Worm (Caenorhabditis elegans) whole organism, L4 larva: Measurements from ENCODE around the gene srx-44.

ENCODE experiments used
- D1046.2 ChIP-seq: fragments of 200-800 bp; sonication (Bioruptor generic); IDR thresholded peaks from 2 replicates; pipeline ENCODE4 v1.3.6; 2022; ENCODE audit warnings: missing genetic modification characterization, missing compliant biosample characterization
- F44E2.7 ChIP-seq: fragments of 200-800 bp; sonication (Bioruptor generic); IDR thresholded peaks from 2 replicates; pipeline ENCODE4 v2.1.2; 2022; ENCODE audit warnings: missing genetic modification characterization, missing compliant biosample characterization
- Y105C5A.15 ChIP-seq: fragments of 200-800 bp; sonication (Bioruptor generic); IDR thresholded peaks from 2 replicates; pipeline ENCODE4 v1.3.6; 2022; ENCODE audit warnings: missing genetic modification characterization, missing compliant biosample characterization
- Y75B8A.6 ChIP-seq: fragments of 200-800 bp; sonication (Bioruptor generic); IDR thresholded peaks from 2 replicates; pipeline ENCODE4 v1.3.6; 2022; ENCODE audit warnings: missing genetic modification reagents, missing genetic modification characterization, missing compliant biosample characterization
- ZK337.2 ChIP-seq: fragments of 200-800 bp; sonication (Bioruptor generic); IDR thresholded peaks from 2 replicates; pipeline ENCODE4 v1.3.6; 2022; ENCODE audit warnings: missing genetic modification reagents, missing genetic modification characterization, missing compliant biosample characterization
- aha-1 ChIP-seq: fragments of 150-350 bp; peaks from one replicate; lab custom pipeline; 2014; ENCODE audit warnings: missing biosample characterization, missing genetic modification characterization
- ceh-28 ChIP-seq: fragments of 150-350 bp; optimal IDR thresholded peaks from 2 replicates; lab custom pipeline; 2014; ENCODE audit warnings: missing biosample characterization, missing genetic modification reagents, missing genetic modification characterization
- ceh-44 ChIP-seq: fragments of 200-800 bp; sonication (Bioruptor generic); IDR thresholded peaks from 2 replicates; pipeline ENCODE4 v1.3.6; 2022; ENCODE audit warnings: missing genetic modification reagents, missing genetic modification characterization, missing compliant biosample characterization
- ceh-82 ChIP-seq: sonication (generic microtip); optimal IDR thresholded peaks from 2 replicates; lab custom pipeline; 2017; ENCODE audit warnings: missing biosample characterization, missing genetic modification characterization
- cey-2 ChIP-seq: sonication (generic microtip); optimal IDR thresholded peaks from 3 replicates; lab custom pipeline; 2017; ENCODE audit warnings: missing genetic modification characterization, mild to moderate bottlenecking, missing compliant biosample characterization, antibody characterized with exemption, borderline replicate concordance; ENCODE audit not compliant: insufficient read depth
- ctbp-1 ChIP-seq: fragments of 200-800 bp; sonication (Bioruptor generic); IDR thresholded peaks from 2 replicates; pipeline ENCODE4 v1.3.6; 2022; ENCODE audit warnings: missing genetic modification reagents, missing genetic modification characterization, missing compliant biosample characterization
- daf-12 ChIP-seq: fragments of 150-350 bp; optimal IDR thresholded peaks from 2 replicates; lab custom pipeline; 2014; ENCODE audit warnings: missing biosample characterization, missing genetic modification reagents, missing genetic modification characterization
- daf-16 ChIP-seq, 3 experiments: sonication (generic microtip); optimal IDR thresholded peaks; 2 replicates each; lab custom pipeline; 2016 to 2017; ENCODE audit warnings: missing genetic modification characterization in 3 of 3, missing genetic modification reagents in 3 of 3, mild to moderate bottlenecking in 2 of 3, missing compliant biosample characterization in 2 of 3, missing biosample characterization in 1 of 3, moderate library complexity in 1 of 3
- dmd-8 ChIP-seq: fragments of 200-800 bp; sonication (Bioruptor generic); IDR thresholded peaks from 2 replicates; pipeline ENCODE4 v1.3.6; 2022; ENCODE audit warnings: missing genetic modification characterization, missing compliant biosample characterization
- dpl-1 ChIP-seq: fragments of 150-350 bp; optimal IDR thresholded peaks from 2 replicates; lab custom pipeline; 2014; ENCODE audit warnings: missing biosample characterization, missing genetic modification reagents, missing genetic modification characterization
- duxl-1 ChIP-seq: sonication (generic microtip); optimal IDR thresholded peaks from 2 replicates; lab custom pipeline; 2016; ENCODE audit warnings: mild to moderate bottlenecking, missing genetic modification characterization, moderate library complexity, missing compliant biosample characterization; ENCODE audit not compliant: poor library complexity
- dve-1 ChIP-seq: sonication (generic microtip); optimal IDR thresholded peaks from 2 replicates; lab custom pipeline; 2017; ENCODE audit warnings: antibody characterized with exemption, mild to moderate bottlenecking, missing genetic modification characterization, missing compliant biosample characterization; ENCODE audit not compliant: insufficient read depth
- egl-27 ChIP-seq: sonication (generic microtip); optimal IDR thresholded peaks from 3 replicates; lab custom pipeline; 2017; ENCODE audit warnings: missing biosample characterization, missing genetic modification reagents, missing genetic modification characterization
- gei-8 ChIP-seq: fragments of 200-800 bp; sonication (Bioruptor generic); optimal IDR thresholded peaks from 2 replicates; lab custom pipeline; 2018; ENCODE audit warnings: mild to moderate bottlenecking, missing genetic modification characterization, missing compliant biosample characterization
- lim-7 ChIP-seq: fragments of 200-800 bp; sonication (Bioruptor generic); IDR thresholded peaks from 2 replicates; pipeline ENCODE4 v1.3.6; 2022; ENCODE audit warnings: missing genetic modification characterization, missing compliant biosample characterization
- lin-29 ChIP-seq: fragments of 200-800 bp; sonication (Bioruptor generic); IDR thresholded peaks from 2 replicates; pipeline ENCODE4 v1.3.6; 2022; ENCODE audit warnings: missing genetic modification reagents, missing genetic modification characterization, missing compliant biosample characterization
- lin-38 ChIP-seq: fragments of 200-800 bp; sonication (Bioruptor generic); IDR thresholded peaks from 2 replicates; pipeline ENCODE4 v1.3.6; 2022; ENCODE audit warnings: missing genetic modification reagents, missing genetic modification characterization, missing compliant biosample characterization
- lir-3 ChIP-seq: sonication (generic microtip); optimal IDR thresholded peaks from 2 replicates; lab custom pipeline; 2016; ENCODE audit warnings: mild to moderate bottlenecking, missing genetic modification characterization, missing compliant biosample characterization
- madf-5 ChIP-seq, 2 experiments: fragments of 200-800 bp; sonication (Bioruptor generic); IDR thresholded peaks; 2 replicates each; pipeline ENCODE4 v1.3.6; 2022; ENCODE audit warnings: missing compliant biosample characterization in 2 of 2, missing genetic modification characterization in 2 of 2
- madf-9 ChIP-seq: fragments of 200-800 bp; sonication (Bioruptor generic); conservative IDR thresholded peaks from 2 replicates; pipeline ENCODE4 v1.3.6; 2022; ENCODE audit warnings: missing genetic modification reagents, missing genetic modification characterization, missing compliant biosample characterization
- mdl-1 ChIP-seq, 2 experiments: fragments of 150-350 bp in 1 of 2; sonication (generic microtip) in 1 of 2; optimal IDR thresholded peaks; 2 replicates each; lab custom pipeline; 2014 to 2017; ENCODE audit warnings: missing biosample characterization in 2 of 2, missing genetic modification characterization in 2 of 2
- mdt-29 ChIP-seq: fragments of 200-800 bp; sonication (Bioruptor generic); IDR thresholded peaks from 2 replicates; pipeline ENCODE4 v1.3.6; 2022; ENCODE audit warnings: missing genetic modification reagents, missing genetic modification characterization, missing compliant biosample characterization
- nhr-11 ChIP-seq: fragments of 150-350 bp; optimal IDR thresholded peaks from 2 replicates; lab custom pipeline; 2014; ENCODE audit warnings: missing biosample characterization, missing genetic modification characterization
- nhr-28 ChIP-seq: fragments of 150-350 bp; optimal IDR thresholded peaks from 2 replicates; lab custom pipeline; 2014; ENCODE audit warnings: missing biosample characterization, missing genetic modification characterization
- nhr-41 ChIP-seq: fragments of 200-800 bp; sonication (Bioruptor generic); IDR thresholded peaks from 2 replicates; pipeline ENCODE4 v1.3.6; 2022; ENCODE audit warnings: missing genetic modification reagents, missing genetic modification characterization, missing compliant biosample characterization
- nhr-76 ChIP-seq: fragments of 150-350 bp; optimal IDR thresholded peaks from 2 replicates; lab custom pipeline; 2014; ENCODE audit warnings: missing biosample characterization, missing genetic modification characterization
- pqm-1 ChIP-seq: sonication (generic microtip); optimal IDR thresholded peaks from 2 replicates; lab custom pipeline; 2017; ENCODE audit warnings: missing biosample characterization, missing genetic modification characterization
- skn-1 ChIP-seq: fragments of 150-350 bp; optimal IDR thresholded peaks from 2 replicates; lab custom pipeline; 2014; ENCODE audit warnings: missing biosample characterization, missing genetic modification characterization
- spr-1 ChIP-seq: sonication (generic microtip); optimal IDR thresholded peaks from 2 replicates; lab custom pipeline; 2016; ENCODE audit warnings: mild to moderate bottlenecking, missing genetic modification characterization, missing compliant biosample characterization
- unc-130 ChIP-seq: sonication (generic microtip); optimal IDR thresholded peaks from 2 replicates; lab custom pipeline; 2016; ENCODE audit warnings: missing genetic modification reagents, missing genetic modification characterization, missing compliant biosample characterization
- unc-39 ChIP-seq: sonication (generic microtip); optimal IDR thresholded peaks from 2 replicates; lab custom pipeline; 2017; ENCODE audit warnings: missing biosample characterization, missing genetic modification characterization
- unc-62 ChIP-seq, 3 experiments: fragments of 150-350 bp in 1 of 3; sonication (generic microtip); optimal IDR thresholded peaks in 2 of 3; peaks in 1 of 3; 1 replicate in 1 of 3; 2 replicates in 2 of 3; lab custom pipeline; 2014 to 2017; ENCODE audit warnings: missing biosample characterization in 3 of 3, missing genetic modification characterization in 3 of 3, missing genetic modification reagents in 3 of 3, missing genotype in 1 of 3
- zfp-3 ChIP-seq: fragments of 200-800 bp; sonication (Bioruptor generic); conservative IDR thresholded peaks from 2 replicates; pipeline ENCODE4 v1.3.6; 2022; ENCODE audit warnings: missing genetic modification reagents, missing genetic modification characterization, missing compliant biosample characterization
- zip-11 ChIP-seq: fragments of 200-800 bp; sonication (Bioruptor generic); IDR thresholded peaks from 2 replicates; pipeline ENCODE4 v1.3.6; 2022; ENCODE audit warnings: missing genetic modification characterization, missing compliant biosample characterization
- zip-2 ChIP-seq: fragments of 150-350 bp; optimal IDR thresholded peaks from 2 replicates; lab custom pipeline; 2014; ENCODE audit warnings: missing biosample characterization, missing genetic modification characterization
- ztf-7 ChIP-seq: fragments of 150-350 bp; optimal IDR thresholded peaks from 2 replicates; lab custom pipeline; 2014; ENCODE audit warnings: missing biosample characterization, missing genetic modification characterization

The srx-44 gene

ce11 chrV:15982733-15983344, 37.3 kb upstream of the srx-44 start, which contains the start of the genes fbxa-99 and F36G9.13 (continued):
- TF ChIP-seq spr-1 (tag; lab: Kevin White, UChicago) (no peak), daf-16 (GFP tag; optimal IDR thresholded peaks at IDR 0.05; lab: Kevin White, UChicago) (no peak), daf-16 (tag; optimal IDR thresholded peaks at IDR 0.05; lab: Kevin White, UChicago) (peak; percentile 72), Y105C5A.15 (GFP tag; lab: Robert Waterston, UW) (no peak), dpl-1 (GFP tag; lab: Kevin White, UChicago) (no peak), ZK337.2 (GFP tag; lab: Robert Waterston, UW) (no peak), lim-7 (no peak), nhr-41 (GFP tag; lab: Robert Waterston, UW) (no peak), nhr-11 (tag; lab: Kevin White, UChicago) (no peak), unc-62 (GFP tag; optimal IDR thresholded peaks at IDR 0.05 in 1 of 2; lab: Kevin White, UChicago) (no peak), unc-62 (tag; optimal IDR thresholded peaks at IDR 0.05; lab: Kevin White, UChicago) (no peak), madf-9 (GFP tag; lab: Robert Waterston, UW) (no peak), ztf-7 (no peak), zip-11 (GFP tag; lab: Robert Waterston, UW) (no peak), ctbp-1 (GFP tag; lab: Robert Waterston, UW) (no peak), nhr-76 (tag; lab: Kevin White, UChicago) (no peak), dmd-8 (GFP tag; lab: Robert Waterston, UW) (no peak), unc-39 (no peak), lin-38 (GFP tag; lab: Robert Waterston, UW) (no peak), lin-29 (GFP tag; lab: Robert Waterston, UW) (no peak), egl-27 (tag; lab: Kevin White, UChicago) (no peak), nhr-28 (tag; lab: Kevin White, UChicago) (peak; percentile 48), ceh-28 (no peak)
- TF ChIP-seq, all 104 proteins: peak for 7

- no peak for TF ChIP-seq dve-1 (tag; lab: Kevin White, UChicago)
- peak; percentile 15 for TF ChIP-seq aha-1 (tag; lab: Kevin White, UChicago)
- TF ChIP-seq ceh-82 (tag; lab: Kevin White, UChicago): no peak
- no peak for TF ChIP-seq pqm-1 (tag; lab: Kevin White, UChicago)
Measured at ce11 chrV:15988074-15988473, 32.1 kb upstream of the srx-44 start, which contains the start of gene F36G9.15. TSS of gene F36G9.15 (minus strand) at chrV:15988174.

DNA sequence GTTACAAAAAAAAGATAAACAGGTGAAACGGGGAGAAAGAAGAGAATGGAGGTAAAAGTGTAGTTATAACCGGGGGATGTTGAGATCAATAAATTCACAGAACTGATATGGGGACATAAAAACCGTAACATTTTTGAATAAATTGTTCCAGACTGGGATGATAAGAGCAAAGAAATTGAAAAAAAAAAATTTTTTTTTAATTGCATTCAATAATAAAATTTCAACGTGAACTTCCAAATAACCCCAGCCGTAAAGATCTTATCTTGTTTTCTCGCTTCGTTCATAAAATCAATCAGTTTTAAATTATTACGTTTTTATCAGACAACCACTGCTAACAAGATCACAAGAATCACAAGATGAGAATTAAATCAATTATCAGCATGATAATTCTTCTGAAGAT, 28.3 kb upstream of the srx-44 start, which contains the start of gene C06C6.7:
Gene C06C6.7, plus strand, starts transcription at position 301 of the 400 bp plus-strand sequence.
- TF ChIP-seq aha-1 (tag; lab: Kevin White, UChicago): peak; percentile 2

DNA sequence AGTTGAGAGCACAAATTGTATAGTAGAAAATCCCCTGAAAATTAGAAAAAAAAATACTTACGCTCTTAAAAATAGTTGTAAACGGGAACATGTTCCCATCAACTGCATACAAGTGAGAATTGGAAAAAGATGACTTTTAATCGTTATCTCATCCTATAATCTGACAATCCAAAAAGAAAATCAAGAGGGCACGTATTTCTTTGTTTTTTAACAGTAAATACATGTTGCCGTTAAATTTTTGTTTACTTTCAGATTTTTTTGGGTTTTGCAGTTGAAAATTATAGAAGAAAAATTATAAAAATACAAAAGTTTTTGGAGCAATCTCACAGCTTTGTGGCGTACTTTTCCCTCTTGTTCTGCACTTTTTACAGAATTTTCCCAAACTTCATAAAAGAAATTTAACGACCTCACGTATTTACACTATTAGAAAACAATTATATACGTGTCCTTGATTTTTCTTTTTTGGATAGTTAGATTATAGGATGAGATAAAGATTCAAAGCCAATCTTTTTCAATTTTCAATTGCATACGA, 23.4 kb upstream of the srx-44 start, which contains the start of the genes C06C6.9 and C06C6.8:
Gene C06C6.9, minus strand, starts transcription at position 101 of the 532 bp plus-strand sequence.
Gene C06C6.8, plus strand, starts transcription at position 482 of the 532 bp plus-strand sequence.
- TF ChIP-seq unc-39: no peak
- peak; percentile 24 for TF ChIP-seq aha-1 (tag; lab: Kevin White, UChicago)
- no peak for TF ChIP-seq cey-2

ce11 chrV:16000433-16000832, 19.7 kb upstream of the srx-44 start, which contains the start of gene nhr-50:
TSS of gene nhr-50 (minus strand) at chrV:16000631.
- TF ChIP-seq nhr-41 (GFP tag; lab: Robert Waterston, UW) (no peak), zip-2 (no peak), D1046.2 (no peak), mdl-1 (tag; optimal IDR thresholded peaks at IDR 0.05; lab: Kevin White, UChicago) (peak; percentile 1 to 73), Y75B8A.6 (GFP tag; lab: Robert Waterston, UW) (no peak), ceh-82 (tag; lab: Kevin White, UChicago) (no peak), dpl-1 (GFP tag; lab: Kevin White, UChicago) (peak; percentile 31), madf-5 (GFP tag; IDR thresholded peaks at IDR 0.05; lab: Robert Waterston, UW) (no peak), daf-12 (no peak), unc-130 (no peak), skn-1 (tag; lab: Kevin White, UChicago) (no peak), mdt-29 (GFP tag; lab: Robert Waterston, UW) (no peak), dmd-8 (GFP tag; lab: Robert Waterston, UW) (no peak), F44E2.7 (GFP tag; lab: Robert Waterston, UW) (no peak), duxl-1 (tag; lab: Kevin White, UChicago) (no peak), lir-3 (tag; lab: Kevin White, UChicago) (no peak), spr-1 (tag; lab: Kevin White, UChicago) (no peak), zfp-3 (GFP tag; lab: Robert Waterston, UW) (no peak), ZK337.2 (GFP tag; lab: Robert Waterston, UW) (no peak), gei-8 (GFP tag; lab: Kevin White, UChicago) (no peak), ceh-44 (GFP tag; lab: Robert Waterston, UW) (no peak)
